Worm (Caenorhabditis elegans) whole organism, young adult: Measurements from ENCODE around the gene C35B1.8.

Source experiments
- B0261.1 ChIP-seq: sonication (generic microtip); optimal IDR thresholded peaks from 2 replicates; lab custom pipeline; 2016; ENCODE audit warnings: mild to moderate bottlenecking, missing genetic modification characterization, moderate library complexity, missing compliant biosample characterization
- B0336.3 ChIP-seq: fragments of 200-800 bp; sonication (Bioruptor generic); IDR thresholded peaks from 2 replicates; pipeline ENCODE4 v1.3.6; 2022; ENCODE audit warnings: missing genetic modification characterization, missing compliant biosample characterization
- C06A6.2 ChIP-seq: fragments of 200-800 bp; sonication (Bioruptor generic); conservative IDR thresholded peaks from 2 replicates; pipeline ENCODE4 v1.3.6; 2022; ENCODE audit warnings: missing genetic modification characterization, missing compliant biosample characterization
- F22D6.2 ChIP-seq: sonication (generic microtip); optimal IDR thresholded peaks from 2 replicates; lab custom pipeline; 2016; ENCODE audit warnings: mild to moderate bottlenecking, missing genetic modification characterization, missing compliant biosample characterization
- T07F8.4 ChIP-seq: sonication (generic microtip); optimal IDR thresholded peaks from 2 replicates; lab custom pipeline; 2016; ENCODE audit warnings: mild to moderate bottlenecking, missing genetic modification characterization, moderate library complexity, missing compliant biosample characterization
- Y67H2A.10 ChIP-seq: fragments of 200-800 bp; sonication (Bioruptor generic); conservative IDR thresholded peaks from 2 replicates; pipeline ENCODE4 v1.3.6; 2022; ENCODE audit warnings: missing genetic modification reagents, missing genetic modification characterization, missing compliant biosample characterization
- Y79H2A.3 ChIP-seq: fragments of 200-800 bp; sonication (Bioruptor generic); conservative IDR thresholded peaks from 2 replicates; pipeline ENCODE4 v1.3.6; 2022; ENCODE audit warnings: missing genetic modification reagents, missing genetic modification characterization, missing compliant biosample characterization
- ZK185.1 ChIP-seq: sonication (generic microtip); optimal IDR thresholded peaks from 2 replicates; lab custom pipeline; 2016; ENCODE audit warnings: mild to moderate bottlenecking, missing genetic modification characterization, missing compliant biosample characterization; ENCODE audit not compliant: poor library complexity, severe bottlenecking
- athp-1 ChIP-seq: sonication (generic microtip); optimal IDR thresholded peaks from 2 replicates; lab custom pipeline; 2017; ENCODE audit warnings: mild to moderate bottlenecking, missing genetic modification characterization, missing compliant biosample characterization
- bed-1 ChIP-seq: fragments of 200-800 bp; sonication (Bioruptor generic); IDR thresholded peaks from 2 replicates; pipeline ENCODE4 v1.3.6; 2022; ENCODE audit warnings: missing genetic modification reagents, missing genetic modification characterization, missing compliant biosample characterization
- bed-2 ChIP-seq: fragments of 200-800 bp; sonication (Bioruptor generic); IDR thresholded peaks from 2 replicates; pipeline ENCODE4 v1.3.6; 2022; ENCODE audit warnings: missing genetic modification reagents, missing genetic modification characterization, missing compliant biosample characterization
- cebp-1 ChIP-seq, 2 experiments: fragments of 200-800 bp in 1 of 2; sonication (Bioruptor generic) in 1 of 2; sonication (generic microtip) in 1 of 2; IDR thresholded peaks in 1 of 2; optimal IDR thresholded peaks in 1 of 2; 2 replicates each; pipeline versions ENCODE4 v1.3.6 to Lab custom; 2017 to 2022; ENCODE audit warnings: missing compliant biosample characterization in 2 of 2, missing genetic modification characterization in 2 of 2, mild to moderate bottlenecking in 1 of 2, missing genetic modification reagents in 1 of 2, moderate library complexity in 1 of 2
- ceh-27 ChIP-seq: fragments of 200-800 bp; sonication (Bioruptor generic); optimal IDR thresholded peaks from 2 replicates; lab custom pipeline; 2018; ENCODE audit warnings: mild to moderate bottlenecking, missing genetic modification characterization, moderate library complexity, missing compliant biosample characterization
- ceh-40 ChIP-seq: fragments of 200-800 bp; sonication (Bioruptor generic); IDR thresholded peaks from 2 replicates; pipeline ENCODE4 v1.3.6; 2022; ENCODE audit warnings: missing genetic modification characterization, missing compliant biosample characterization
- chd-7 ChIP-seq: sonication (generic microtip); optimal IDR thresholded peaks from 2 replicates; lab custom pipeline; 2016; ENCODE audit warnings: mild to moderate bottlenecking, missing genetic modification characterization, moderate library complexity, missing compliant biosample characterization
- dpff-1 ChIP-seq: sonication (generic microtip); optimal IDR thresholded peaks from 2 replicates; lab custom pipeline; 2017; ENCODE audit warnings: mild to moderate bottlenecking, missing genetic modification characterization, missing compliant biosample characterization
- fkh-3 ChIP-seq: sonication (generic microtip); optimal IDR thresholded peaks from 2 replicates; lab custom pipeline; 2016; ENCODE audit warnings: mild to moderate bottlenecking, missing genetic modification characterization, missing compliant biosample characterization
- hlh-12 ChIP-seq: sonication (generic microtip); optimal IDR thresholded peaks from 2 replicates; lab custom pipeline; 2016; ENCODE audit warnings: missing genetic modification characterization, missing compliant biosample characterization
- lin-26 ChIP-seq: fragments of 200-800 bp; sonication (Bioruptor generic); IDR thresholded peaks from 2 replicates; pipeline ENCODE4 v1.3.6; 2022; ENCODE audit warnings: missing genetic modification reagents, missing genetic modification characterization, missing compliant biosample characterization
- lin-40 ChIP-seq: sonication (generic microtip); optimal IDR thresholded peaks from 2 replicates; lab custom pipeline; 2016; ENCODE audit warnings: missing genetic modification characterization, mild to moderate bottlenecking, missing compliant biosample characterization, missing genotype, missing genetic modification reagents
- lin-54 ChIP-seq: fragments of 200-800 bp; sonication (Bioruptor generic); optimal IDR thresholded peaks from 2 replicates; lab custom pipeline; 2018; ENCODE audit warnings: mild to moderate bottlenecking, missing genetic modification characterization, missing compliant biosample characterization
- lsl-1 ChIP-seq: fragments of 200-800 bp; sonication (Bioruptor generic); optimal IDR thresholded peaks from 2 replicates; lab custom pipeline; 2018; ENCODE audit warnings: mild to moderate bottlenecking, missing genetic modification characterization, moderate library complexity, missing compliant biosample characterization
- madf-6 ChIP-seq: fragments of 200-800 bp; sonication (Bioruptor generic); IDR thresholded peaks from 2 replicates; pipeline ENCODE4 v1.3.6; 2022; ENCODE audit warnings: missing genetic modification reagents, missing genetic modification characterization, missing compliant biosample characterization
- mel-28 ChIP-seq: sonication (generic microtip); optimal IDR thresholded peaks from 2 replicates; lab custom pipeline; 2016; ENCODE audit warnings: borderline replicate concordance, mild to moderate bottlenecking, missing genetic modification characterization, missing compliant biosample characterization
- nfyb-1 ChIP-seq: fragments of 200-800 bp; sonication (Bioruptor generic); IDR thresholded peaks from 2 replicates; pipeline ENCODE4 v1.3.6; 2022; ENCODE audit warnings: missing genetic modification reagents, missing genetic modification characterization, missing compliant biosample characterization
- nhr-27 ChIP-seq: fragments of 200-800 bp; sonication (Bioruptor generic); optimal IDR thresholded peaks from 2 replicates; lab custom pipeline; 2018; ENCODE audit warnings: mild to moderate bottlenecking, missing genetic modification characterization, moderate library complexity, missing compliant biosample characterization
- nhr-80 ChIP-seq: sonication (generic microtip); optimal IDR thresholded peaks from 2 replicates; lab custom pipeline; 2016; ENCODE audit warnings: missing genetic modification characterization, missing compliant biosample characterization
- rpc-1 ChIP-seq, 2 experiments: fragments of 150-350 bp in 1 of 2; sonication (generic microtip) in 1 of 2; optimal IDR thresholded peaks; 2 replicates each; lab custom pipeline; 2014 to 2018; ENCODE audit warnings: missing biosample characterization in 1 of 2, missing genetic modification characterization in 1 of 2, missing genetic modification reagents in 1 of 2, missing genotype in 1 of 2
- tbp1 ChIP-seq: fragments of 200-800 bp; sonication (Bioruptor generic); optimal IDR thresholded peaks from 2 replicates; lab custom pipeline; 2018; ENCODE audit warnings: mild to moderate bottlenecking, missing genetic modification characterization, missing compliant biosample characterization
- unc-62 ChIP-seq: fragments of 150-350 bp; optimal IDR thresholded peaks from 2 replicates; lab custom pipeline; 2014; ENCODE audit warnings: missing biosample characterization, missing genetic modification reagents, missing genetic modification characterization
- xnd-1 ChIP-seq: sonication (generic microtip); optimal IDR thresholded peaks from 2 replicates; lab custom pipeline; 2016; ENCODE audit warnings: missing genotype, missing genetic modification reagents, missing genetic modification characterization, missing compliant biosample characterization
- zfh-2 ChIP-seq: fragments of 200-800 bp; sonication (Bioruptor generic); conservative IDR thresholded peaks from 2 replicates; pipeline ENCODE4 v1.3.6; 2022; ENCODE audit warnings: missing genetic modification reagents, missing genetic modification characterization, missing compliant biosample characterization
- ztf-6 ChIP-seq: fragments of 200-800 bp; sonication (Bioruptor generic); IDR thresholded peaks from 2 replicates; pipeline ENCODE4 v1.3.6; 2022; ENCODE audit warnings: missing genetic modification reagents, missing genetic modification characterization, missing compliant biosample characterization

C35B1.8 gene

ce11 chrIV:4034883-4035282 lies 43.9 kb downstream of the C35B1.8 start, which contains the start of gene hlh-30 (continued):
- TF ChIP-seq Y79H2A.3 (GFP tag; lab: Robert Waterston, UW) (no peak), lin-26 (no peak), dpff-1 (tag; lab: Kevin White, UChicago) (no peak), zfh-2 (GFP tag; lab: Robert Waterston, UW) (peak; percentile 96), hlh-12 (tag; lab: Kevin White, UChicago) (no peak), T07F8.4 (no peak), chd-7 (tag; lab: Kevin White, UChicago) (peak; percentile 27), bed-1 (GFP tag; lab: Robert Waterston, UW) (no peak), lsl-1 (GFP tag; lab: Kevin White, UChicago) (no peak)

ce11 chrIV:4033490-4033889 lies 45.3 kb downstream of the C35B1.8 start:
- no peak for TF ChIP-seq fkh-3 (tag; lab: Kevin White, UChicago)
- TF ChIP-seq F22D6.2 = no peak
- TF ChIP-seq xnd-1 (tag; lab: Kevin White, UChicago) = no peak
- TF ChIP-seq nhr-27 = no peak
- TF ChIP-seq athp-1 (tag; lab: Kevin White, UChicago) = no peak
- no peak for TF ChIP-seq lin-40 (tag; lab: Kevin White, UChicago)
- no peak for TF ChIP-seq nfyb-1 (GFP tag; lab: Robert Waterston, UW)
- TF ChIP-seq bed-2 (GFP tag; lab: Robert Waterston, UW) = no peak
- TF ChIP-seq nhr-80 (tag; lab: Kevin White, UChicago) = peak; percentile 37

- TF ChIP-seq nfyb-1 (GFP tag; lab: Robert Waterston, UW) = no peak
- no peak for TF ChIP-seq rpc-1 (optimal IDR thresholded peaks at IDR 0.05; lab: Kevin White, UChicago)
- TF ChIP-seq rpc-1 (tag; optimal IDR thresholded peaks at IDR 0.05; lab: Kevin White, UChicago) = no peak
- TF ChIP-seq mel-28 = no peak
- TF ChIP-seq lsl-1 (GFP tag; lab: Kevin White, UChicago) = no peak
- no peak for TF ChIP-seq ceh-27
- no peak for TF ChIP-seq Y67H2A.10
- no peak for TF ChIP-seq ceh-40 (GFP tag; lab: Robert Waterston, UW)
These were observed 46.5 kb downstream of the C35B1.8 start for ce11 chrIV:4032350-4032749.

- TF ChIP-seq rpc-1 (optimal IDR thresholded peaks at IDR 0.05; lab: Kevin White, UChicago) (peak; percentile 29), rpc-1 (tag; optimal IDR thresholded peaks at IDR 0.05; lab: Kevin White, UChicago) (peak; percentile 71), B0336.3 (GFP tag; lab: Robert Waterston, UW) (no peak), C06A6.2 (GFP tag; lab: Robert Waterston, UW) (no peak), tbp1 (GFP tag; lab: Kevin White, UChicago) (peak; percentile 81), unc-62 (no peak), ztf-6 (GFP tag; lab: Robert Waterston, UW) (no peak), ceh-40 (GFP tag; lab: Robert Waterston, UW) (no peak), lin-54 (GFP tag; lab: Kevin White, UChicago) (peak; percentile 31), madf-6 (GFP tag; lab: Robert Waterston, UW) (no peak), B0261.1 (tag; lab: Kevin White, UChicago) (peak; percentile 47), ZK185.1 (tag; lab: Kevin White, UChicago) (no peak), cebp-1 (GFP tag; IDR thresholded peaks at IDR 0.05; lab: Robert Waterston, UW) (no peak), cebp-1 (tag; optimal IDR thresholded peaks at IDR 0.05; lab: Kevin White, UChicago) (no peak)
These were observed 47.7 kb downstream of the C35B1.8 start for ce11 chrIV:4030917-4031599.
